Fruit fly (Drosophila melanogaster): ENCODE results near the gene CG17378.

Gene CG17378

dm6 chr2L:6787029-6787972 is 13.5 kb downstream of the CG17378 start (continued):
- TF ChIP-seq sisA (GFP tag; IDR thresholded peaks at IDR 0.05) (peak; percentile 90), ken (GFP tag; IDR thresholded peaks at IDR 0.05) (peak; percentile 88), ems (GFP tag; optimal IDR thresholded peaks at IDR 0.05) (peak; percentile 94), Bteb2 (GFP tag; optimal IDR thresholded peaks at IDR 0.05) (peak; percentile 94), CG17612 (GFP tag; IDR thresholded peaks at IDR 0.05) (peak; percentile 77), inv (GFP tag; IDR thresholded peaks at IDR 0.05; ENCODE audit: partially characterized antibody) (peak; percentile 53), NFAT (GFP tag; IDR thresholded peaks at IDR 0.05) (peak; percentile 81), gfzf (GFP tag; optimal IDR thresholded peaks at IDR 0.05) (peak; percentile 25), tio (GFP tag; optimal IDR thresholded peaks at IDR 0.05) (peak; percentile 98), so (GFP tag; IDR thresholded peaks at IDR 0.05) (peak; percentile 82; the same call in 2 of the 3 replicates), Lim3 (GFP tag; IDR thresholded peaks at IDR 0.05) (peak; percentile 69; the same call in 1 of the 2 replicates), Pdp1 (GFP tag; optimal IDR thresholded peaks at IDR 0.05) (peak; percentile 90 to 97), phol (tag; optimal IDR thresholded peaks at IDR 0.05) (peak; percentile 96), tin (GFP tag; optimal IDR thresholded peaks at IDR 0.05) (peak; percentile 94), kay (GFP tag; optimal IDR thresholded peaks at IDR 0.05) (peak; percentile 91), ci (GFP tag; IDR thresholded peaks at IDR 0.05) (peak; percentile 27; the same call in 2 of the 3 replicates), bbx (GFP tag; IDR thresholded peaks at IDR 0.05; ENCODE audit: partially characterized antibody) (no peak), Taf1 (GFP tag; IDR thresholded peaks at IDR 0.05) (peak; percentile 66; the same call in 1 of the 2 replicates), CG6272 (GFP tag; IDR thresholded peaks at IDR 0.05) (peak; percentile 68), Hmx (GFP tag; optimal IDR thresholded peaks at IDR 0.05) (peak; percentile 93), CG6654 (GFP tag; optimal IDR thresholded peaks at IDR 0.05) (peak; percentile 87), Max (GFP tag; optimal IDR thresholded peaks at IDR 0.05) (peak; percentile 93), CG5953 (GFP tag; IDR thresholded peaks at IDR 0.05) (peak; percentile 70), CkIIα-i1 (GFP tag; IDR thresholded peaks at IDR 0.05) (0 out of 2 replicates have a peak, but pooled peaks have one; percentile 14), sens (GFP tag) (peak; percentile 100), CG3407 (GFP tag; optimal IDR thresholded peaks at IDR 0.05) (peak; percentile 91), zf30C (GFP tag; optimal IDR thresholded peaks at IDR 0.05) (peak; percentile 89), Sox100B (GFP tag; optimal IDR thresholded peaks at IDR 0.05) (peak; percentile 98), CG12391 (tag; optimal IDR thresholded peaks at IDR 0.05) (peak; percentile 95), CG11398 (GFP tag; optimal IDR thresholded peaks at IDR 0.05) (peak; percentile 96), crc (GFP tag; optimal IDR thresholded peaks at IDR 0.05) (peak; percentile 93), CG15601 (tag; optimal IDR thresholded peaks at IDR 0.05) (peak; percentile 92), CG11456 (GFP tag; IDR thresholded peaks at IDR 0.05) (peak; percentile 85), gsb (GFP tag; IDR thresholded peaks at IDR 0.05) (peak; percentile 83), CG31441 (GFP tag; IDR thresholded peaks at IDR 0.05) (peak; percentile 95), Fer3 (tag; optimal IDR thresholded peaks at IDR 0.05) (peak; percentile 88), Gug (GFP tag; IDR thresholded peaks at IDR 0.05) (peak; percentile 91), Asciz (GFP tag; optimal IDR thresholded peaks at IDR 0.05) (peak; percentile 88), slou (GFP tag; optimal IDR thresholded peaks at IDR 0.05) (peak; percentile 93), CG6254 (GFP tag; optimal IDR thresholded peaks at IDR 0.05) (peak; percentile 83), hth (optimal IDR thresholded peaks at IDR 0.05) (no peak), CG6683 (GFP tag; optimal IDR thresholded peaks at IDR 0.05) (peak; percentile 87), gcm (GFP tag; optimal IDR thresholded peaks at IDR 0.05) (peak; percentile 86), Aef1 (GFP tag; IDR thresholded peaks at IDR 0.05) (peak; percentile 85), chn (GFP tag; optimal IDR thresholded peaks at IDR 0.05) (peak; percentile 94), Optix (GFP tag; IDR thresholded peaks at IDR 0.05) (peak; percentile 79), Ravus (GFP tag; IDR thresholded peaks at IDR 0.05) (peak; percentile 65), CG31365 (tag; optimal IDR thresholded peaks at IDR 0.05) (peak; percentile 62), h (optimal IDR thresholded peaks at IDR 0.05) (no peak), vvl (GFP tag; IDR thresholded peaks at IDR 0.05) (peak; percentile 93)
